Worm (Caenorhabditis elegans): ENCODE measurements around the gene R10F2.6.

- TF ChIP-seq fkh-3 (tag; optimal IDR thresholded peaks at IDR 0.05) = no peak
- TF ChIP-seq pbrm-1 (GFP tag; IDR thresholded peaks at IDR 0.05) = no peak
- TF ChIP-seq aptf-3 (GFP tag; IDR thresholded peaks at IDR 0.05) = no peak
- TF ChIP-seq snpc-4 (GFP tag; optimal IDR thresholded peaks at IDR 0.05) = no peak
- TF ChIP-seq snpc-4 (tag; optimal IDR thresholded peaks at IDR 0.05) = no peak
- no peak for TF ChIP-seq mel-28 (tag; optimal IDR thresholded peaks at IDR 0.05; ENCODE audit: borderline replicate concordance)
Measured at ce11 chrIII:2946101-2946500, 2.2 kb upstream of the R10F2.6 start, which contains the start of gene H05C05.4.

Measured in whole organism, young adult.